Worm (Caenorhabditis elegans): ENCODE measurements around the gene rpn-3.

Gene rpn-3

DNA sequence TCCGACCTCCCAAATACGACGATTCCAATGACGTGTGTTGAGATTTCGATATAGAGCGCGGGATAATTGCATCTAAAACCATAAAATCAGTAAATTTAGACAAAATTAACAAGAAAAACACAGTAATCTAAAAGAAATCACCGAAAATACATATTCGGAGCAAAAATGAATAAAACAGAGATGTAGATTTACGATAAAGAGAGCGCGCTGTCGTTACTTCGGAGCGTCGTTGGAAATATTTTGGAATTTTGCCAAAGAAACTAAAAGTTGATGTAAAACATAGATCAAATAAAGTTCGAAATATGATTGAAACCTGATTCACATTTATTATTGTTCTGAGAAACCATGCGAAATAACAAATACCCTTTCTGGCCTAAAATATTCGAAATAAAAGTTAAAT is 15.0 kb upstream of the rpn-3 start, which contains the start of gene ZK1236.5:
TSS of gene ZK1236.5 (minus strand) at position 72 of the 400 bp plus-strand sequence.
- TF ChIP-seq aha-1 (tag): peak; percentile 46
- no peak for TF ChIP-seq ama-1 (optimal IDR thresholded peaks at IDR 0.05)
- peak; percentile 94 for TF ChIP-seq T20F7.1 (GFP tag; optimal IDR thresholded peaks at IDR 0.05)
- TF ChIP-seq R02D3.7 (tag; optimal IDR thresholded peaks at IDR 0.05): peak; percentile 71
- TF ChIP-seq daf-8 (GFP tag; IDR thresholded peaks at IDR 0.05): no peak
- TF ChIP-seq spr-1 (tag; optimal IDR thresholded peaks at IDR 0.05): no peak
- no peak for TF ChIP-seq nhr-28 (tag; optimal IDR thresholded peaks at IDR 0.05)
- no peak for TF ChIP-seq lin-13 (GFP tag; optimal IDR thresholded peaks at IDR 0.05)
- TF ChIP-seq unc-130 (GFP tag; optimal IDR thresholded peaks at IDR 0.05): no peak
- peak; percentile 62 for TF ChIP-seq mes-2 (tag; optimal IDR thresholded peaks at IDR 0.05; ENCODE audit: poor library complexity, severe bottlenecking)
- peak; percentile 94 for TF ChIP-seq Y48G9A.11 (GFP tag; IDR thresholded peaks at IDR 0.05)
- TF ChIP-seq php-3 (GFP tag; IDR thresholded peaks at IDR 0.05): no peak
- peak; percentile 30 for TF ChIP-seq dpl-1 (GFP tag; optimal IDR thresholded peaks at IDR 0.05)
- peak in 1 of 2 experiments; percentile 64 for TF ChIP-seq lsy-2 (tag; optimal IDR thresholded peaks at IDR 0.05)
- no peak for TF ChIP-seq lin-1 (GFP tag; IDR thresholded peaks at IDR 0.05)
- no peak for TF ChIP-seq Y105C5A.15 (GFP tag; IDR thresholded peaks at IDR 0.05)
- peak; percentile 50 for TF ChIP-seq nhr-6 (tag; optimal IDR thresholded peaks at IDR 0.05)

DNA sequence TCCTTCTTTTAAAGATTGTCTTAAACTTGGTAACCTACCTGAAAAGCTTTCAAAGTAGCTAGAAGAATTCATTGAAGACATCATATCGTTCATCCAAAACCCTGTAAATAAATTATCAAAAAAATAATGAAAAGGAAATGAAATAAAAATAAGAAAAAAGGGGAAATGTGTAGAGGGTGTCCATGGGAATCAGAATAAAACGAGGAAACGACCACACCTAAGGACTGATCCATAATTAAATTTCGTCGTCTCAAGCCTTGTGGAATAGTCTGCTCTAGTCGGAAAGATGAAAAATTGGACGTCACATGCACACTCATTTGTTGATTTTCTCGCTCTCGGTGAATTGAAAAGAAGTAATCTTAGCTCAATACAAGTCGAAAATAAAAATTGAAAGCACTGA is 12.1 kb upstream of the rpn-3 start, which contains the start of gene ZK1236.9:
TSS of gene ZK1236.9 (minus strand) at position 101 of the 400 bp plus-strand sequence.
- TF ChIP-seq daf-16 (GFP tag; optimal IDR thresholded peaks at IDR 0.05) (no peak), daf-16 (tag; optimal IDR thresholded peaks at IDR 0.05) (no peak), lin-15B (tag; optimal IDR thresholded peaks at IDR 0.05) (no peak), ceh-28 (tag; optimal IDR thresholded peaks at IDR 0.05) (no peak), Y105C5A.15 (GFP tag; IDR thresholded peaks at IDR 0.05) (no peak), hmg-1.1 (GFP tag; IDR thresholded peaks at IDR 0.05) (no peak), dmd-9 (GFP tag; IDR thresholded peaks at IDR 0.05) (no peak), mep-1 (tag; optimal IDR thresholded peaks at IDR 0.05) (no peak), mes-2 (tag; optimal IDR thresholded peaks at IDR 0.05; ENCODE audit: poor library complexity, severe bottlenecking) (no peak), cey-2 (tag; optimal IDR thresholded peaks at IDR 0.05; ENCODE audit: borderline replicate concordance, insufficient read depth) (no peak), unc-62 (GFP tag; optimal IDR thresholded peaks at IDR 0.05 in 1 of 2) (no peak), unc-62 (tag; optimal IDR thresholded peaks at IDR 0.05) (no peak), lin-29 (GFP tag; IDR thresholded peaks at IDR 0.05) (no peak), dmd-8 (GFP tag; IDR thresholded peaks at IDR 0.05) (no peak)

DNA sequence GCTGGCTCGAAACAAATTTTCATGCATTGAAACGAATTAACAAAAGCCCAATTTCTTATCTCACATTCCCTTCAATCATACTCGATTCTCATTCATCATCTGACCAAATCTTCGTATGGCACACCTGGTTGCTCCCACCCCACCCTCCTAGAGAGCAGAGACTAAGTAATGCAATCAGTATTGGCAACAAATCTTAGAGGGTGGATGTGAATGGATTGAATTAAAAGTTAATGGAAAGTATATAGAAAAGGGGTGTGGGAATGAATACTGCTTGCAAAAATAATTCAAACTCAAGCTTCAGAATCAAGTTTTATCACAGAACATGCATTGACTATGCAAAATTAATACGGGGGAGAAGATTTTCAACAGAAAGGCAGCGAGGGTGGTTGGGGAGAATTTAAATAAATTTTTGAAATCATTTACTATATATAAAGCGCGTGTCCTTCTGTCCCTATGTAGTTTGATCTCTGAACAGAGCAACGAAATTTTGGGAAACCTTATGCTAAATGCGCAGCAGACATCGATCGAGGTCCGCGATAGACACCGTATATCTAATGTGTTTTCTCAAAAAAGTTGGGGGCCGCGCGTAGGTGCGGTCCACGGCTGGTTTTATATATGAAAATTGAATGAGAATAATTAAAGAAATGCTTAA is 9.3 kb upstream of the rpn-3 start:
- TF ChIP-seq ctbp-1 (GFP tag; IDR thresholded peaks at IDR 0.05) (no peak), nhr-25 (tag; optimal IDR thresholded peaks at IDR 0.05; ENCODE audit: borderline replicate concordance, insufficient read depth) (no peak), pqm-1 (tag; optimal IDR thresholded peaks at IDR 0.05) (no peak), Y5F2A.4 (GFP tag; optimal IDR thresholded peaks at IDR 0.05) (no peak), unc-62 (GFP tag; optimal IDR thresholded peaks at IDR 0.05 in 1 of 2) (peak in 1 of 2 experiments; percentile 60), unc-62 (tag; optimal IDR thresholded peaks at IDR 0.05) (no peak), F26F4.8 (GFP tag; conservative IDR thresholded peaks at IDR 0.05) (no peak), aha-1 (tag) (peak; percentile 70), zfp-3 (GFP tag; conservative IDR thresholded peaks at IDR 0.05) (no peak), ceh-28 (tag; optimal IDR thresholded peaks at IDR 0.05) (no peak)

DNA sequence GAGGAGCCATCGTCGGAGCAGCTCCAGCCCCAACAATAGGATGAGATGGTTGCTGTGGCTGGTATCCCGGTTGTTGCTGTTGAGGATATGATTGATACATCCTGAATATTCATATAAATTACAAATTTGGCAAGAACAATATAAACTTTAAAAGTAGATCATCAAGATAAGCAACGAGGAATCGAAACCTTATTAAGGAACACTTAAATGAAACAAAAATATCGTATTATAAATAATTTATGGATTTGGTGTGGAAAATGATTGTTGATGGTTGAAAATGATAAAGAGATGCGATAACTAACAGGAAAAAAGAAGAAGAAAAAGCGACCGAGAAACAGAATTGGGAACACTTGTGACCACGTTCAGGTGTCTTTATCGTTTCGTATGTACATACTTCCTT is 7.8 kb upstream of the rpn-3 start, which contains the start of gene pqn-96:
TSS of gene pqn-96 (minus strand) at position 101 of the 400 bp plus-strand sequence.
- TF ChIP-seq pqm-1 (tag; optimal IDR thresholded peaks at IDR 0.05) (no peak), hlh-30 (tag; optimal IDR thresholded peaks at IDR 0.05; ENCODE audit: insufficient read depth) (peak; percentile 17), nhr-28 (tag; optimal IDR thresholded peaks at IDR 0.05) (peak; percentile 17), spr-1 (tag; optimal IDR thresholded peaks at IDR 0.05) (no peak), nhr-42 (GFP tag; IDR thresholded peaks at IDR 0.05) (no peak), jun-1 (tag; optimal IDR thresholded peaks at IDR 0.05) (no peak), mep-1 (tag; optimal IDR thresholded peaks at IDR 0.05) (no peak), lin-39 (tag; optimal IDR thresholded peaks at IDR 0.05) (no peak)
